Fruit fly (Drosophila melanogaster): ENCODE data around the gene Snoo.

The Snoo gene

DNA sequence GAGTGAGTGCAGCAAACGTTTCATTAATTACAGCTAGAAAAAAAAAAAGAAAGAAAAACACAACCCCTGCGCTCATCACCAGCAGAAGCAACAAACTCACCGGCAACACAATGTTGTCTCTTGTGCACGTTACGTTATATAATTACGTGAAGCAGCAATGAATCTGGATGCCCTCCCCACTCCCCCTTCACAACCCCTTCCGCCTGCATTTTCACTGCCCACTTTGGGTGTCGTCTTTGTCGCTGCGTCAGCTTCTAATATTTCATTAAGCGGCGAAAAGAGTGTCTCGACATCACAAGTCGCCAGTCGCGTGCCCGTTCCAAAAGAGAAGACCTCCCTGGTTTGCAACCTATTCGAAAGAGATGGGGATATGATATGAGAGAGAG is 17.5 kb downstream of the Snoo start (continued):
- TF ChIP-seq Doc2 (GFP tag; IDR thresholded peaks at IDR 0.05) (no peak), crol (GFP tag; IDR thresholded peaks at IDR 0.05) (peak; percentile 64), Pdp1 (GFP tag; optimal IDR thresholded peaks at IDR 0.05) (peak in 1 of 2 experiments; percentile 79), CG5180 (GFP tag; optimal IDR thresholded peaks at IDR 0.05) (peak; percentile 20), aop (GFP tag; IDR thresholded peaks at IDR 0.05) (no peak), cwo (GFP tag; optimal IDR thresholded peaks at IDR 0.05) (peak; percentile 33), pita (GFP tag; optimal IDR thresholded peaks at IDR 0.05) (no peak), kay (GFP tag; optimal IDR thresholded peaks at IDR 0.05) (no peak), fd64A (GFP tag; optimal IDR thresholded peaks at IDR 0.05) (no peak), CG1832 (GFP tag; optimal IDR thresholded peaks at IDR 0.05) (peak; percentile 56), fru (optimal IDR thresholded peaks at IDR 0.05) (no peak), zfh1 (GFP tag; IDR thresholded peaks at IDR 0.05) (0 out of 3 replicates have a peak, but pooled peaks have one; percentile 12), CG17568 (GFP tag; optimal IDR thresholded peaks at IDR 0.05) (no peak), CG16813 (GFP tag; IDR thresholded peaks at IDR 0.05; ENCODE audit: partially characterized antibody) (no peak), CG11093 (GFP tag; IDR thresholded peaks at IDR 0.05) (no peak), CG10321 (GFP tag; IDR thresholded peaks at IDR 0.05) (no peak), Nf-YC (tag; optimal IDR thresholded peaks at IDR 0.05) (peak; percentile 14), abd-A (tag; optimal IDR thresholded peaks at IDR 0.05) (no peak)

- TF ChIP-seq ara (GFP tag; IDR thresholded peaks at IDR 0.05), result no peak
- TF ChIP-seq bbx (GFP tag; IDR thresholded peaks at IDR 0.05; ENCODE audit: partially characterized antibody), result no peak
- TF ChIP-seq cad (GFP tag; optimal IDR thresholded peaks at IDR 0.05), result no peak
- TF ChIP-seq jing (GFP tag; optimal IDR thresholded peaks at IDR 0.05), result no peak
- TF ChIP-seq ttk (GFP tag; IDR thresholded peaks at IDR 0.05), result 0 out of 2 replicates have a peak, but pooled peaks have one; percentile 6
- TF ChIP-seq CG17802 (tag; optimal IDR thresholded peaks at IDR 0.05), result no peak
- TF ChIP-seq Pdp1 (GFP tag; optimal IDR thresholded peaks at IDR 0.05), result peak in 1 of 2 experiments; percentile 7
- TF ChIP-seq Hr51 (GFP tag; optimal IDR thresholded peaks at IDR 0.05), result peak in 1 of 2 experiments; percentile 65
- TF ChIP-seq Bgb (GFP tag; IDR thresholded peaks at IDR 0.05; ENCODE audit: partially characterized antibody), result no peak
- TF ChIP-seq repo (GFP tag; optimal IDR thresholded peaks at IDR 0.05), result no peak
- TF ChIP-seq CG6683 (GFP tag; optimal IDR thresholded peaks at IDR 0.05), result no peak
- TF ChIP-seq cato (GFP tag; optimal IDR thresholded peaks at IDR 0.05; ENCODE audit: borderline replicate concordance), result no peak
- TF ChIP-seq Usf (GFP tag; optimal IDR thresholded peaks at IDR 0.05), result no peak
- no peak for TF ChIP-seq oc (tag; optimal IDR thresholded peaks at IDR 0.05)
- no peak for TF ChIP-seq CG2889 (GFP tag; IDR thresholded peaks at IDR 0.05)
- TF ChIP-seq ssp (GFP tag; IDR thresholded peaks at IDR 0.05), result no peak
- no peak for TF ChIP-seq chm (GFP tag; IDR thresholded peaks at IDR 0.05)
- no peak for TF ChIP-seq Aef1 (GFP tag; IDR thresholded peaks at IDR 0.05)
- TF ChIP-seq Six4 (GFP tag; optimal IDR thresholded peaks at IDR 0.05), result no peak
- no peak for TF ChIP-seq CG16815 (GFP tag; optimal IDR thresholded peaks at IDR 0.05)
- no peak for TF ChIP-seq Dad (GFP tag; optimal IDR thresholded peaks at IDR 0.05)
- no peak for TF ChIP-seq klu (GFP tag; IDR thresholded peaks at IDR 0.05)
- no peak for TF ChIP-seq CG15479 (GFP tag; optimal IDR thresholded peaks at IDR 0.05)
- no peak for TF ChIP-seq Max (GFP tag; optimal IDR thresholded peaks at IDR 0.05)
- no peak for TF ChIP-seq ac (GFP tag; optimal IDR thresholded peaks at IDR 0.05)
- no peak for TF ChIP-seq CG14441 (GFP tag; IDR thresholded peaks at IDR 0.05)
- no peak for TF ChIP-seq NC2α (GFP tag; optimal IDR thresholded peaks at IDR 0.05)
- no peak for TF ChIP-seq unc-4 (GFP tag; IDR thresholded peaks at IDR 0.05; ENCODE audit: partially characterized antibody)
- no peak for TF ChIP-seq dysf (GFP tag; IDR thresholded peaks at IDR 0.05)
- TF ChIP-seq CG10959 (GFP tag; IDR thresholded peaks at IDR 0.05), result no peak
- peak; percentile 7 for TF ChIP-seq Vsx1 (GFP tag; optimal IDR thresholded peaks at IDR 0.05)
- TF ChIP-seq CG10979 (tag; optimal IDR thresholded peaks at IDR 0.05), result peak; percentile 39
- no peak for TF ChIP-seq MBD-R2 (GFP tag; IDR thresholded peaks at IDR 0.05)
Observed at dm6 chr2L:7965808-7966460, 18.1 kb downstream of the Snoo start.

Measured in whole organism, embryonic.